Fruit fly (Drosophila melanogaster) whole organism, embryonic: Measurements from ENCODE around the gene CG11384.

Experiments
- Awh ChIP-seq: fragments of 200-800 bp; sonication (Bioruptor generic); IDR thresholded peaks from 2 replicates; pipeline ENCODE4, ENCODE4 v1.3.6; 2022; ENCODE audit warnings: missing biosample characterization, missing genetic modification characterization
- Bgb ChIP-seq: fragments of 200-800 bp; sonication (Bioruptor generic); IDR thresholded peaks from 2 replicates; pipeline ENCODE4 v1.3.6; 2022; ENCODE audit warnings: missing biosample characterization, missing genetic modification characterization; ENCODE audit not compliant: partially characterized antibody
- CG10274 ChIP-seq: fragments of 200-800 bp; sonication (Bioruptor generic); optimal IDR thresholded peaks from 3 replicates; lab custom pipeline; 2017; ENCODE audit warnings: missing biosample characterization, mild to moderate bottlenecking, missing genetic modification characterization
- CG1233 ChIP-seq: fragments of 200-800 bp; sonication (Bioruptor generic); optimal IDR thresholded peaks from 4 replicates; lab custom pipeline; 2018; ENCODE audit warnings: missing biosample characterization, mild to moderate bottlenecking, missing genetic modification characterization
- CG12769 ChIP-seq: fragments of 200-800 bp; sonication (Bioruptor generic); optimal IDR thresholded peaks from 2 replicates; lab custom pipeline; 2019; ENCODE audit warnings: missing biosample characterization, mild to moderate bottlenecking, missing genetic modification characterization, moderate library complexity
- CG15479 ChIP-seq: fragments of 200-800 bp; sonication (Bioruptor generic); optimal IDR thresholded peaks from 3 replicates; lab custom pipeline; 2019; ENCODE audit warnings: missing biosample characterization, mild to moderate bottlenecking, missing genetic modification characterization, moderate library complexity
- CG15696 ChIP-seq: fragments of 200-800 bp; sonication (Bioruptor generic); optimal IDR thresholded peaks from 2 replicates; lab custom pipeline; 2019; ENCODE audit warnings: missing biosample characterization, mild to moderate bottlenecking, missing genetic modification characterization, moderate library complexity
- CG16813 ChIP-seq: fragments of 200-800 bp; sonication (Bioruptor generic); IDR thresholded peaks from 3 replicates; pipeline ENCODE4 v1.3.6; 2022; ENCODE audit warnings: missing biosample characterization, missing genetic modification characterization; ENCODE audit not compliant: partially characterized antibody
- CG1832 ChIP-seq: fragments of 200-800 bp; sonication (Bioruptor generic); optimal IDR thresholded peaks from 2 replicates; lab custom pipeline; 2017; ENCODE audit warnings: missing biosample characterization, mild to moderate bottlenecking, missing genetic modification characterization, inconsistent platforms
- CG34422 ChIP-seq: fragments of 200-800 bp; sonication (Bioruptor generic); IDR thresholded peaks from 3 replicates; pipeline ENCODE4 v1.3.6; 2022; ENCODE audit warnings: missing biosample characterization, missing genetic modification characterization
- CG42726 ChIP-seq: fragments of 200-800 bp; sonication (Bioruptor generic); IDR thresholded peaks from 2 replicates; pipeline ENCODE4 v1.3.6; 2022; ENCODE audit warnings: missing biosample characterization, missing genetic modification characterization; ENCODE audit not compliant: partially characterized antibody
- CG4360 ChIP-seq: fragments of 200-800 bp; sonication (Bioruptor generic); IDR thresholded peaks from 2 replicates; pipeline ENCODE4 v1.3.6; 2022; ENCODE audit warnings: missing biosample characterization, missing genetic modification characterization
- CG6689 ChIP-seq: fragments of 200-800 bp; sonication (Bioruptor generic); IDR thresholded peaks from 2 replicates; pipeline ENCODE4 v1.3.6; 2022; ENCODE audit warnings: missing biosample characterization, missing genetic modification characterization
- CG7963 ChIP-seq: fragments of 200-800 bp; sonication (Bioruptor generic); IDR thresholded peaks from 3 replicates; pipeline ENCODE4 v1.3.6; 2022; ENCODE audit warnings: missing biosample characterization, missing genetic modification characterization; ENCODE audit not compliant: partially characterized antibody
- CG8290 ChIP-seq, 3 experiments: fragments of 200-800 bp; sonication (Bioruptor generic); optimal IDR thresholded peaks; 2 replicates each; lab custom pipeline; 2016 to 2019; ENCODE audit warnings: missing biosample characterization in 3 of 3, missing genetic modification characterization in 3 of 3, mild to moderate bottlenecking in 2 of 3, moderate library complexity in 1 of 3
- CG9932 ChIP-seq: fragments of 200-800 bp; sonication (Bioruptor generic); IDR thresholded peaks from 2 replicates; pipeline ENCODE4 v1.3.6; 2022; ENCODE audit warnings: missing biosample characterization, missing genetic modification characterization
- Camta ChIP-seq: fragments of 200-800 bp; sonication (Bioruptor generic); optimal IDR thresholded peaks from 2 replicates; lab custom pipeline; 2016; ENCODE audit warnings: missing biosample characterization, missing genetic modification characterization
- Dbx ChIP-seq: fragments of 200-800 bp; sonication (Bioruptor generic); IDR thresholded peaks from 3 replicates; pipeline ENCODE4 v1.3.6; 2022; ENCODE audit warnings: missing biosample characterization, missing genetic modification characterization
- Dip2 ChIP-seq: fragments of 200-800 bp; sonication (Bioruptor generic); IDR thresholded peaks from 2 replicates; pipeline ENCODE4 v1.3.6; 2022; ENCODE audit warnings: missing biosample characterization, missing genetic modification characterization
- Elba2 ChIP-seq: fragments of 200-800 bp; sonication (Bioruptor generic); optimal IDR thresholded peaks from 3 replicates; lab custom pipeline; 2016; ENCODE audit warnings: missing biosample characterization, missing genetic modification characterization
- Ets65A ChIP-seq: fragments of 200-800 bp; sonication (Bioruptor generic); peaks from one replicate; lab custom pipeline; 2016; ENCODE audit warnings: missing biosample characterization, missing genetic modification characterization
- HmgD ChIP-seq: fragments of 200-800 bp; sonication (Bioruptor generic); optimal IDR thresholded peaks from 3 replicates; lab custom pipeline; 2016; ENCODE audit warnings: missing biosample characterization, missing genetic modification characterization
- Lim3 ChIP-seq: fragments of 200-800 bp; sonication (Bioruptor generic); IDR thresholded peaks from 2 replicates; pipeline ENCODE4 v1.3.6; 2022; ENCODE audit warnings: missing biosample characterization, missing genetic modification characterization
- Mes4 ChIP-seq: fragments of 200-800 bp; sonication (Bioruptor generic); optimal IDR thresholded peaks from 2 replicates; lab custom pipeline; 2016; ENCODE audit warnings: missing biosample characterization, missing genetic modification characterization
- Nf-YB ChIP-seq: fragments of 200-800 bp; sonication (Bioruptor generic); optimal IDR thresholded peaks from 3 replicates; lab custom pipeline; 2019; ENCODE audit warnings: missing biosample characterization, mild to moderate bottlenecking, missing genetic modification characterization, moderate library complexity
- Sin3A ChIP-seq: fragments of >200 bp; optimal IDR thresholded peaks from 2 replicates; lab custom pipeline; 2018
- Ssrp ChIP-seq: fragments of 200-800 bp; sonication (Bioruptor generic); optimal IDR thresholded peaks from 2 replicates; lab custom pipeline; 2018; ENCODE audit warnings: missing biosample characterization, mild to moderate bottlenecking, missing genetic modification characterization, moderate library complexity
- ac ChIP-seq: fragments of 200-800 bp; sonication (Bioruptor generic); optimal IDR thresholded peaks from 3 replicates; lab custom pipeline; 2017; ENCODE audit warnings: missing biosample characterization, mild to moderate bottlenecking, missing genetic modification characterization
- bbx ChIP-seq: fragments of 200-800 bp; sonication (Bioruptor generic); IDR thresholded peaks from 2 replicates; pipeline ENCODE4 v1.3.6; 2022; ENCODE audit warnings: missing biosample characterization, missing genetic modification characterization; ENCODE audit not compliant: partially characterized antibody
- cato ChIP-seq: fragments of 200-800 bp; sonication (Bioruptor generic); optimal IDR thresholded peaks from 2 replicates; lab custom pipeline; 2016; ENCODE audit warnings: missing biosample characterization, missing genetic modification characterization, borderline replicate concordance
- chinmo ChIP-seq: fragments of 200-800 bp; sonication (Bioruptor generic); IDR thresholded peaks from 4 replicates; pipeline ENCODE4 v1.3.6; 2022; ENCODE audit warnings: missing biosample characterization, missing genetic modification characterization; ENCODE audit not compliant: partially characterized antibody
- chm ChIP-seq: fragments of 200-800 bp; sonication (Bioruptor generic); IDR thresholded peaks from 2 replicates; pipeline ENCODE4 v1.3.6; 2022; ENCODE audit warnings: missing biosample characterization, missing genetic modification characterization
- ci ChIP-seq: fragments of 200-800 bp; sonication (Bioruptor generic); IDR thresholded peaks from 3 replicates; pipeline ENCODE4 v1.3.6; 2022; ENCODE audit warnings: missing biosample characterization, missing genetic modification characterization
- corto ChIP-seq: fragments of 200-800 bp; sonication (Bioruptor generic); optimal IDR thresholded peaks from 2 replicates; lab custom pipeline; 2016; ENCODE audit warnings: missing biosample characterization, mild to moderate bottlenecking, missing genetic modification characterization, moderate library complexity
- cwo ChIP-seq: fragments of 200-800 bp; sonication (Bioruptor generic); optimal IDR thresholded peaks from 3 replicates; lab custom pipeline; 2017; ENCODE audit warnings: missing biosample characterization, missing genetic modification characterization, mild to moderate bottlenecking, moderate library complexity, missing genetic modification reagents
- eyg ChIP-seq: fragments of 200-800 bp; sonication (Bioruptor generic); optimal IDR thresholded peaks from 3 replicates; lab custom pipeline; 2016; ENCODE audit warnings: missing biosample characterization, missing genetic modification characterization
- fd96Cb ChIP-seq: fragments of 200-800 bp; sonication (Bioruptor generic); optimal IDR thresholded peaks from 2 replicates; lab custom pipeline; 2018; ENCODE audit warnings: missing biosample characterization, mild to moderate bottlenecking, missing genetic modification characterization, moderate library complexity
- kah ChIP-seq: fragments of 200-800 bp; sonication (Bioruptor generic); optimal IDR thresholded peaks from 2 replicates; lab custom pipeline; 2018; ENCODE audit warnings: missing biosample characterization, mild to moderate bottlenecking, missing genetic modification characterization
- nerfin-2 ChIP-seq: fragments of 200-800 bp; sonication (Bioruptor generic); IDR thresholded peaks from 2 replicates; pipeline ENCODE4 v1.3.6; 2022; ENCODE audit warnings: missing biosample characterization, missing genetic modification characterization; ENCODE audit not compliant: partially characterized antibody
- rib ChIP-seq: fragments of 200-800 bp; sonication (Bioruptor generic); IDR thresholded peaks from 2 replicates; pipeline ENCODE4 v1.3.6; 2022; ENCODE audit warnings: missing biosample characterization, missing genetic modification characterization
- sens ChIP-seq: fragments of 200-800 bp; sonication (Bioruptor generic); peaks from one replicate; lab custom pipeline; 2016; ENCODE audit warnings: missing biosample characterization, missing genetic modification characterization
- shn ChIP-seq: fragments of 200-800 bp; sonication (Bioruptor generic); optimal IDR thresholded peaks from 3 replicates; lab custom pipeline; 2016; ENCODE audit warnings: missing biosample characterization, missing genetic modification characterization
- sim ChIP-seq: fragments of 200-800 bp; sonication (Bioruptor generic); IDR thresholded peaks from 2 replicates; pipeline ENCODE4 v1.3.6; 2022; ENCODE audit warnings: missing biosample characterization, missing genetic modification characterization
- sr ChIP-seq: fragments of 200-800 bp; sonication (Bioruptor generic); IDR thresholded peaks from 3 replicates; pipeline ENCODE4 v1.3.6; 2022; ENCODE audit warnings: missing biosample characterization, missing genetic modification characterization
- tll ChIP-seq, 2 experiments: fragments of 200-800 bp in 1 of 2; fragments of >200 bp in 1 of 2; sonication (Bioruptor generic) in 1 of 2; optimal IDR thresholded peaks; 2 replicates each; lab custom pipeline; 2017 to 2019; ENCODE audit warnings: missing biosample characterization in 2 of 2, missing genetic modification characterization in 2 of 2, mild to moderate bottlenecking in 1 of 2, moderate library complexity in 1 of 2
- wek ChIP-seq: fragments of 200-800 bp; sonication (Bioruptor generic); optimal IDR thresholded peaks from 3 replicates; lab custom pipeline; 2018; ENCODE audit warnings: missing biosample characterization, mild to moderate bottlenecking, missing genetic modification characterization, moderate library complexity
- zen ChIP-seq: fragments of 200-800 bp; sonication (Bioruptor generic); optimal IDR thresholded peaks from 3 replicates; lab custom pipeline; 2018; ENCODE audit warnings: missing biosample characterization, mild to moderate bottlenecking, missing genetic modification characterization, moderate library complexity

Gene CG11384

dm6 chrX:1134053-1135005 is 41.5 kb downstream of the CG11384 start, which contains the start of gene CG3655 (continued):
- TF ChIP-seq Camta (GFP tag; lab: Kevin White, UChicago) (no peak), CG16813 (GFP tag; lab: Robert Waterston, UW) (no peak), bbx (GFP tag; lab: Robert Waterston, UW) (0 out of 2 replicates have a peak, but pooled peaks have one; percentile 8), chm (0 out of 2 replicates have a peak, but pooled peaks have one; percentile 48), ac (no peak), wek (GFP tag; lab: Kevin White, UChicago) (no peak), ci (GFP tag; lab: Robert Waterston, UW) (no peak), Ets65A (GFP tag; lab: Kevin White, UChicago) (peak; percentile 2), Sin3A (lab: Kevin White, UChicago) (no peak), CG6689 (GFP tag; lab: Robert Waterston, UW) (no peak), CG15479 (peak; percentile 55), HmgD (GFP tag; lab: Kevin White, UChicago) (no peak), fd96Cb (tag; lab: Kevin White, UChicago) (no peak), Nf-YB (GFP tag; lab: Kevin White, UChicago) (no peak), Elba2 (GFP tag; lab: Kevin White, UChicago) (peak; percentile 49), sim (GFP tag; lab: Robert Waterston, UW) (no peak), Mes4 (GFP tag; lab: Kevin White, UChicago) (no peak), CG1233 (no peak), cwo (no peak), Dip2 (GFP tag; lab: Robert Waterston, UW) (no peak), kah (no peak), Ssrp (no peak), Lim3 (no peak), CG34422 (peak; percentile 36; the same call in 1 of the 3 replicates), CG12769 (tag; lab: Kevin White, UChicago) (no peak), CG9932 (GFP tag; lab: Robert Waterston, UW) (no peak), sens (GFP tag; lab: Kevin White, UChicago) (no peak), rib (GFP tag; lab: Robert Waterston, UW) (0 out of 2 replicates have a peak, but pooled peaks have one; percentile 35), nerfin-2 (GFP tag; lab: Robert Waterston, UW) (no peak), shn (GFP tag; lab: Kevin White, UChicago) (no peak), Awh (GFP tag; lab: Robert Waterston, UW) (no peak), CG42726 (GFP tag; lab: Robert Waterston, UW) (0 out of 2 replicates have a peak, but pooled peaks have one; percentile 15), corto (GFP tag; lab: Kevin White, UChicago) (no peak), Bgb (GFP tag; lab: Robert Waterston, UW) (0 out of 2 replicates have a peak, but pooled peaks have one; percentile 21), zen (no peak), CG8290 (GFP tag; optimal IDR thresholded peaks at IDR 0.05; lab: Kevin White, UChicago) (no peak), CG8290 (tag; optimal IDR thresholded peaks at IDR 0.05; lab: Kevin White, UChicago) (peak in 1 of 2 experiments; percentile 25), CG10274 (GFP tag; lab: Kevin White, UChicago) (no peak), Dbx (GFP tag; lab: Robert Waterston, UW) (no peak), CG4360 (GFP tag; lab: Robert Waterston, UW) (peak; percentile 75), tll (GFP tag; optimal IDR thresholded peaks at IDR 0.05; lab: Kevin White, UChicago) (peak in 1 of 2 experiments; percentile 32), CG1832 (GFP tag; lab: Kevin White, UChicago) (peak; percentile 43), sr (GFP tag; lab: Robert Waterston, UW) (no peak), chinmo (GFP tag; lab: Robert Waterston, UW) (0 out of 4 replicates have a peak, but pooled peaks have one; percentile 73), eyg (GFP tag; lab: Kevin White, UChicago) (no peak), CG7963 (no peak), CG15696 (no peak), cato (GFP tag; lab: Kevin White, UChicago) (no peak)
